Fruit fly (Drosophila melanogaster) whole organism, embryonic: ENCODE measurements around the gene Cyp4g15.
A peak's percentile ranks its signal among the peaks of the same experiment; 100 is the strongest.

ENCODE experiments used
- Abd-B ChIP-seq: fragments of 200-800 bp; sonication (Bioruptor generic); optimal IDR thresholded peaks from 2 replicates; lab custom pipeline; 2018; ENCODE audit warnings: missing biosample characterization, mild to moderate bottlenecking, missing genetic modification characterization, moderate library complexity
- Bgb ChIP-seq: fragments of 200-800 bp; sonication (Bioruptor generic); IDR thresholded peaks from 2 replicates; pipeline ENCODE4 v1.3.6; 2022; ENCODE audit warnings: missing biosample characterization, missing genetic modification characterization; ENCODE audit not compliant: partially characterized antibody
- CG11085 ChIP-seq: fragments of 200-800 bp; sonication (Bioruptor generic); IDR thresholded peaks from 2 replicates; pipeline ENCODE4 v1.3.6; 2022; ENCODE audit warnings: missing biosample characterization, missing genetic modification characterization
- CG12236 ChIP-seq: fragments of 200-800 bp; sonication (Bioruptor generic); optimal IDR thresholded peaks from 2 replicates; lab custom pipeline; 2016; ENCODE audit warnings: missing biosample characterization, missing genetic modification characterization
- CG12744 ChIP-seq: fragments of 200-800 bp; sonication (Bioruptor generic); optimal IDR thresholded peaks from 2 replicates; lab custom pipeline; 2016; ENCODE audit warnings: missing biosample characterization, missing genetic modification characterization
- CG14050 ChIP-seq: fragments of 200-800 bp; sonication (Bioruptor generic); IDR thresholded peaks from 3 replicates; pipeline ENCODE4 v1.3.6; 2022; ENCODE audit warnings: missing biosample characterization, missing genetic modification characterization
- CG14667 ChIP-seq: fragments of 200-800 bp; sonication (Bioruptor generic); IDR thresholded peaks from 2 replicates; pipeline ENCODE4 v1.3.6; 2022; ENCODE audit warnings: missing biosample characterization, missing genetic modification characterization
- CG14860 ChIP-seq: fragments of 200-800 bp; sonication (Bioruptor generic); IDR thresholded peaks from 3 replicates; pipeline ENCODE4 v1.3.6; 2022; ENCODE audit warnings: missing biosample characterization, missing genetic modification characterization; ENCODE audit not compliant: partially characterized antibody
- CG1529 ChIP-seq: fragments of 200-800 bp; sonication (Bioruptor generic); optimal IDR thresholded peaks from 3 replicates; lab custom pipeline; 2018; ENCODE audit warnings: missing biosample characterization, missing genetic modification characterization
- CG17568 ChIP-seq: fragments of 200-800 bp; sonication (Bioruptor generic); optimal IDR thresholded peaks from 2 replicates; lab custom pipeline; 2018; ENCODE audit warnings: missing biosample characterization, mild to moderate bottlenecking, missing genetic modification characterization, moderate library complexity
- CG1832 ChIP-seq: fragments of 200-800 bp; sonication (Bioruptor generic); optimal IDR thresholded peaks from 2 replicates; lab custom pipeline; 2017; ENCODE audit warnings: missing biosample characterization, mild to moderate bottlenecking, missing genetic modification characterization, inconsistent platforms
- CG18764 ChIP-seq: fragments of 200-800 bp; sonication (Bioruptor generic); optimal IDR thresholded peaks from 3 replicates; lab custom pipeline; 2016; ENCODE audit warnings: missing biosample characterization, missing genetic modification characterization
- CG2129 ChIP-seq: fragments of 200-800 bp; sonication (Bioruptor generic); IDR thresholded peaks from 2 replicates; pipeline ENCODE4 v1.3.6; 2022; ENCODE audit warnings: missing biosample characterization, missing genetic modification characterization; ENCODE audit not compliant: partially characterized antibody
- CG3065 ChIP-seq: fragments of 200-800 bp; sonication (Bioruptor generic); optimal IDR thresholded peaks from 2 replicates; lab custom pipeline; 2016; ENCODE audit warnings: missing biosample characterization, missing genetic modification characterization
- CG31224 ChIP-seq: fragments of 200-800 bp; sonication (Bioruptor generic); IDR thresholded peaks from 2 replicates; pipeline ENCODE4 v1.3.6; 2022; ENCODE audit warnings: missing biosample characterization, missing genetic modification characterization
- CG3407 ChIP-seq: fragments of 200-800 bp; sonication (Bioruptor generic); optimal IDR thresholded peaks from 2 replicates; lab custom pipeline; 2018; ENCODE audit warnings: missing biosample characterization, mild to moderate bottlenecking, missing genetic modification characterization
- CG34224 ChIP-seq: fragments of 200-800 bp; sonication (Bioruptor generic); IDR thresholded peaks from 3 replicates; pipeline ENCODE4 v1.3.6; 2022; ENCODE audit warnings: missing biosample characterization, missing genetic modification characterization; ENCODE audit not compliant: partially characterized antibody
- CG8359 ChIP-seq: fragments of 200-800 bp; sonication (Bioruptor generic); optimal IDR thresholded peaks from 2 replicates; lab custom pipeline; 2017; ENCODE audit warnings: missing biosample characterization, mild to moderate bottlenecking, missing genetic modification characterization, borderline replicate concordance
- CG8944 ChIP-seq: fragments of 200-800 bp; sonication (Bioruptor generic); optimal IDR thresholded peaks from 3 replicates; lab custom pipeline; 2016; ENCODE audit warnings: missing biosample characterization, missing genetic modification characterization
- CG9215 ChIP-seq: fragments of 200-800 bp; sonication (Bioruptor generic); IDR thresholded peaks from 2 replicates; pipeline ENCODE4 v1.3.6; 2022; ENCODE audit warnings: missing biosample characterization, missing genetic modification characterization
- Camta ChIP-seq: fragments of 200-800 bp; sonication (Bioruptor generic); optimal IDR thresholded peaks from 2 replicates; lab custom pipeline; 2016; ENCODE audit warnings: missing biosample characterization, missing genetic modification characterization
- CoRest ChIP-seq: fragments of 200-800 bp; sonication (Bioruptor generic); optimal IDR thresholded peaks from 3 replicates; lab custom pipeline; 2018; ENCODE audit warnings: missing biosample characterization, mild to moderate bottlenecking, missing genetic modification characterization, moderate library complexity
- D19A ChIP-seq: fragments of 200-800 bp; optimal IDR thresholded peaks from 3 replicates; lab custom pipeline; 2019; ENCODE audit warnings: missing biosample characterization, mild to moderate bottlenecking, missing genetic modification characterization, moderate library complexity
- Dip2 ChIP-seq: fragments of 200-800 bp; sonication (Bioruptor generic); IDR thresholded peaks from 2 replicates; pipeline ENCODE4 v1.3.6; 2022; ENCODE audit warnings: missing biosample characterization, missing genetic modification characterization
- HLH4C ChIP-seq: fragments of 200-800 bp; sonication (Bioruptor generic); IDR thresholded peaks from 3 replicates; pipeline ENCODE4 v1.3.6; 2022; ENCODE audit warnings: missing biosample characterization, missing genetic modification characterization; ENCODE audit not compliant: partially characterized antibody
- Hand ChIP-seq: fragments of 200-800 bp; sonication (Bioruptor generic); optimal IDR thresholded peaks from 2 replicates; lab custom pipeline; 2017; ENCODE audit warnings: mild to moderate bottlenecking, missing biosample characterization, missing genetic modification reagents, missing genetic modification characterization
- Hmr ChIP-seq: fragments of 200-800 bp; sonication (Bioruptor generic); optimal IDR thresholded peaks from 3 replicates; lab custom pipeline; 2017; ENCODE audit warnings: mild to moderate bottlenecking, missing biosample characterization, missing genetic modification reagents, missing genetic modification characterization
- Hr51 ChIP-seq, 2 experiments: fragments of 200-800 bp; sonication (Bioruptor generic); optimal IDR thresholded peaks; 2 replicates in 1 of 2; 3 replicates in 1 of 2; lab custom pipeline; 2016 to 2018; ENCODE audit warnings: missing biosample characterization in 2 of 2, missing genetic modification characterization in 2 of 2, mild to moderate bottlenecking in 1 of 2, moderate library complexity in 1 of 2
- Kr ChIP-seq: fragments of 200-800 bp; sonication (Bioruptor generic); optimal IDR thresholded peaks from 2 replicates; lab custom pipeline; 2017; ENCODE audit warnings: missing biosample characterization, mild to moderate bottlenecking, missing genetic modification characterization
- Opbp ChIP-seq: fragments of 200-800 bp; sonication (Bioruptor generic); IDR thresholded peaks from 3 replicates; pipeline ENCODE4 v1.3.6; 2022; ENCODE audit warnings: missing biosample characterization, missing genetic modification characterization; ENCODE audit not compliant: partially characterized antibody
- Side ChIP-seq: fragments of 200-800 bp; sonication (Bioruptor generic); optimal IDR thresholded peaks from 2 replicates; lab custom pipeline; 2016; ENCODE audit warnings: missing biosample characterization, missing genetic modification characterization
- Sry-δ ChIP-seq: fragments of 200-800 bp; sonication (Bioruptor generic); optimal IDR thresholded peaks from 2 replicates; lab custom pipeline; 2016; ENCODE audit warnings: missing biosample characterization, missing genetic modification characterization
- Ssrp ChIP-seq: fragments of 200-800 bp; sonication (Bioruptor generic); optimal IDR thresholded peaks from 2 replicates; lab custom pipeline; 2018; ENCODE audit warnings: missing biosample characterization, mild to moderate bottlenecking, missing genetic modification characterization, moderate library complexity
- Stat92E ChIP-seq, 3 experiments: fragments of >200 bp in 2 of 3; fragments of 200-800 bp in 1 of 3; sonication (Bioruptor generic) in 1 of 3; optimal IDR thresholded peaks; 2 replicates each; lab custom pipeline; 2017 to 2019; ENCODE audit warnings: missing biosample characterization in 3 of 3, missing genetic modification characterization in 3 of 3, mild to moderate bottlenecking in 1 of 3, moderate library complexity in 1 of 3
- ab ChIP-seq: fragments of 200-800 bp; sonication (Bioruptor generic); optimal IDR thresholded peaks from 2 replicates; lab custom pipeline; 2016; ENCODE audit warnings: missing biosample characterization, missing genetic modification characterization
- abd-A ChIP-seq: fragments of 200-800 bp; sonication (Bioruptor generic); optimal IDR thresholded peaks from 3 replicates; lab custom pipeline; 2019; ENCODE audit warnings: missing biosample characterization, mild to moderate bottlenecking, missing genetic modification characterization, moderate library complexity
- az2 ChIP-seq: fragments of 200-800 bp; sonication (Bioruptor generic); optimal IDR thresholded peaks from 3 replicates; lab custom pipeline; 2016; ENCODE audit warnings: missing biosample characterization, missing genetic modification characterization
- bab2 ChIP-seq: fragments of 200-800 bp; sonication (Bioruptor generic); optimal IDR thresholded peaks from 2 replicates; lab custom pipeline; 2016; ENCODE audit warnings: missing biosample characterization, missing genetic modification characterization
- cg ChIP-seq: fragments of 200-800 bp; sonication (Bioruptor generic); optimal IDR thresholded peaks from 3 replicates; lab custom pipeline; 2019; ENCODE audit warnings: missing biosample characterization, mild to moderate bottlenecking, missing genetic modification characterization, moderate library complexity
- chif ChIP-seq, 2 experiments: fragments of 200-800 bp; sonication (Bioruptor generic); optimal IDR thresholded peaks; 3 replicates each; lab custom pipeline; 2016; ENCODE audit warnings: missing biosample characterization in 2 of 2, missing genetic modification characterization in 2 of 2
- corto ChIP-seq: fragments of 200-800 bp; sonication (Bioruptor generic); optimal IDR thresholded peaks from 2 replicates; lab custom pipeline; 2016; ENCODE audit warnings: missing biosample characterization, mild to moderate bottlenecking, missing genetic modification characterization, moderate library complexity
- crol ChIP-seq: fragments of 200-800 bp; sonication (Bioruptor generic); IDR thresholded peaks from 2 replicates; pipeline ENCODE4 v1.3.6; 2022; ENCODE audit warnings: missing biosample characterization, missing genetic modification characterization
- esg ChIP-seq: fragments of 200-800 bp; sonication (Bioruptor generic); conservative IDR thresholded peaks from 2 replicates; pipeline ENCODE4 v1.3.6; 2022; ENCODE audit warnings: missing biosample characterization, missing genetic modification characterization
- fd96Cb ChIP-seq: fragments of 200-800 bp; sonication (Bioruptor generic); optimal IDR thresholded peaks from 2 replicates; lab custom pipeline; 2018; ENCODE audit warnings: missing biosample characterization, mild to moderate bottlenecking, missing genetic modification characterization, moderate library complexity
- mld ChIP-seq: fragments of 200-800 bp; sonication (Bioruptor generic); IDR thresholded peaks from 3 replicates; pipeline ENCODE4 v1.3.6; 2022; ENCODE audit warnings: missing biosample characterization, missing genetic modification characterization; ENCODE audit not compliant: partially characterized antibody
- run ChIP-seq: fragments of 200-800 bp; sonication (Bioruptor generic); optimal IDR thresholded peaks from 3 replicates; lab custom pipeline; 2018; ENCODE audit warnings: missing biosample characterization, mild to moderate bottlenecking, missing genetic modification characterization
- scrt ChIP-seq: fragments of 200-800 bp; sonication (Bioruptor generic); optimal IDR thresholded peaks from 2 replicates; lab custom pipeline; 2018; ENCODE audit warnings: missing biosample characterization, mild to moderate bottlenecking, missing genetic modification characterization, moderate library complexity
- slou ChIP-seq: fragments of 200-800 bp; sonication (Bioruptor generic); optimal IDR thresholded peaks from 3 replicates; lab custom pipeline; 2016; ENCODE audit warnings: missing biosample characterization, missing genetic modification characterization

Gene Cyp4g15

dm6 chrX:11528026-11528702 lies 51.3 kb downstream of the Cyp4g15 start (continued):
- TF ChIP-seq CG18764 (GFP tag; lab: Kevin White, UChicago) (peak; percentile 64), az2 (peak; percentile 86), Ssrp (tag; lab: Kevin White, UChicago) (peak; percentile 85), CG31224 (GFP tag; lab: Robert Waterston, UW) (0 out of 2 replicates have a peak, but pooled peaks have one; percentile 25), CG14860 (GFP tag; lab: Robert Waterston, UW) (no peak), scrt (GFP tag; lab: Kevin White, UChicago) (peak; percentile 16), CG12236 (GFP tag; lab: Kevin White, UChicago) (peak; percentile 36), CG14050 (GFP tag; lab: Robert Waterston, UW) (peak; percentile 41; the same call in 1 of the 3 replicates), CG12744 (GFP tag; lab: Kevin White, UChicago) (no peak), Dip2 (GFP tag; lab: Robert Waterston, UW) (no peak), CG2129 (GFP tag; lab: Robert Waterston, UW) (no peak), Stat92E (GFP tag; optimal IDR thresholded peaks at IDR 0.05; lab: Kevin White, UChicago) (peak in 1 of 3 experiments; percentile 30), Abd-B (GFP tag; lab: Kevin White, UChicago) (peak; percentile 82), Opbp (GFP tag; lab: Robert Waterston, UW) (no peak), Sry-δ (GFP tag; lab: Kevin White, UChicago) (no peak), slou (GFP tag; lab: Kevin White, UChicago) (peak; percentile 6), Hr51 (GFP tag; optimal IDR thresholded peaks at IDR 0.05; lab: Kevin White, UChicago) (peak; percentile 9 to 66), CG34224 (GFP tag; lab: Robert Waterston, UW) (no peak), CG3065 (GFP tag; lab: Kevin White, UChicago) (peak; percentile 49), Kr (GFP tag; lab: Kevin White, UChicago) (peak; percentile 48), Camta (GFP tag; lab: Kevin White, UChicago) (peak; percentile 42), Hmr (GFP tag; lab: Kevin White, UChicago) (peak; percentile 28), run (peak; percentile 63), fd96Cb (peak; percentile 85), crol (GFP tag; lab: Robert Waterston, UW) (no peak), Side (GFP tag; lab: Kevin White, UChicago) (no peak), mld (GFP tag; lab: Robert Waterston, UW) (no peak), CG17568 (GFP tag; lab: Kevin White, UChicago) (peak; percentile 63), CG1529 (GFP tag; lab: Kevin White, UChicago) (peak; percentile 87), D19A (tag; lab: Kevin White, UChicago) (peak; percentile 85), CoRest (tag; lab: Kevin White, UChicago) (peak; percentile 86), CG8359 (GFP tag; lab: Kevin White, UChicago) (peak; percentile 85), chif (GFP tag; optimal IDR thresholded peaks at IDR 0.05; lab: Kevin White, UChicago) (peak; percentile 61 to 72), CG11085 (GFP tag; lab: Robert Waterston, UW) (peak; percentile 56), CG8944 (GFP tag; lab: Kevin White, UChicago) (peak; percentile 25), CG3407 (GFP tag; lab: Kevin White, UChicago) (peak; percentile 62), corto (GFP tag; lab: Kevin White, UChicago) (no peak), ab (GFP tag; lab: Kevin White, UChicago) (no peak), Bgb (no peak), HLH4C (GFP tag; lab: Robert Waterston, UW) (no peak), cg (GFP tag; lab: Kevin White, UChicago) (no peak), CG9215 (GFP tag; lab: Robert Waterston, UW) (peak; percentile 43; the same call in 1 of the 2 replicates), abd-A (no peak), CG14667 (GFP tag; lab: Robert Waterston, UW) (peak; percentile 60), Hand (peak; percentile 18), bab2 (GFP tag; lab: Kevin White, UChicago) (peak; percentile 56), CG1832 (GFP tag; lab: Kevin White, UChicago) (no peak), esg (GFP tag; lab: Robert Waterston, UW) (peak; percentile 56)
